Worm (Caenorhabditis elegans) whole organism, L2 larva: ENCODE data around the gene srh-298.
"Not testable (repeated sequence)": the region's sequence is repeated elsewhere in the genome, so short reads cannot be mapped to it uniquely, and the experiment has no call there.

Experiments used
- C34F6.9 ChIP-seq: fragments of 150-350 bp; optimal IDR thresholded peaks from 2 replicates; lab custom pipeline; 2014; ENCODE audit warnings: missing biosample characterization, missing genetic modification characterization
- F13H6.1 ChIP-seq: sonication (generic microtip); optimal IDR thresholded peaks from 2 replicates; lab custom pipeline; 2016; ENCODE audit warnings: missing genetic modification characterization, missing compliant biosample characterization
- R02D3.7 ChIP-seq: fragments of 150-350 bp; optimal IDR thresholded peaks from 2 replicates; lab custom pipeline; 2014; ENCODE audit warnings: missing biosample characterization, missing genetic modification characterization
- Y55F3AM.14 ChIP-seq: fragments of 200-800 bp; sonication (Bioruptor generic); optimal IDR thresholded peaks from 2 replicates; lab custom pipeline; 2018; ENCODE audit warnings: mild to moderate bottlenecking, missing genetic modification characterization, missing compliant biosample characterization
- ZK546.5 ChIP-seq: sonication (generic microtip); optimal IDR thresholded peaks from 2 replicates; lab custom pipeline; 2017; ENCODE audit warnings: missing biosample characterization, missing genetic modification characterization
- alr-1 ChIP-seq: fragments of 150-350 bp; optimal IDR thresholded peaks from 2 replicates; lab custom pipeline; 2014; ENCODE audit warnings: missing biosample characterization, missing genetic modification characterization
- aly-2 ChIP-seq: fragments of 150-350 bp; optimal IDR thresholded peaks from 2 replicates; lab custom pipeline; 2014; ENCODE audit warnings: missing biosample characterization, missing genetic modification characterization
- ama-1 ChIP-seq: fragments of 150-350 bp; optimal IDR thresholded peaks from 2 replicates; lab custom pipeline; 2018; ENCODE audit warnings: inconsistent platforms
- ceh-16 ChIP-seq: fragments of 150-350 bp; optimal IDR thresholded peaks from 2 replicates; lab custom pipeline; 2014; ENCODE audit warnings: missing biosample characterization, missing genetic modification characterization
- ceh-82 ChIP-seq: fragments of 150-350 bp; optimal IDR thresholded peaks from 2 replicates; lab custom pipeline; 2014; ENCODE audit warnings: missing biosample characterization, missing genetic modification characterization
- crh-2 ChIP-seq: sonication (generic microtip); optimal IDR thresholded peaks from 2 replicates; lab custom pipeline; 2017; ENCODE audit warnings: missing biosample characterization, missing genetic modification characterization
- dmd-4 ChIP-seq: sonication (generic microtip); optimal IDR thresholded peaks from 2 replicates; lab custom pipeline; 2017; ENCODE audit warnings: missing biosample characterization, missing genetic modification characterization
- egl-27 ChIP-seq: sonication (generic microtip); optimal IDR thresholded peaks from 3 replicates; lab custom pipeline; 2017; ENCODE audit warnings: missing biosample characterization, missing genetic modification reagents, missing genetic modification characterization
- elt-1 ChIP-seq: fragments of 150-350 bp; optimal IDR thresholded peaks from 2 replicates; lab custom pipeline; 2014; ENCODE audit warnings: missing biosample characterization, missing genetic modification characterization
- elt-3 ChIP-seq: sonication (generic microtip); optimal IDR thresholded peaks from 2 replicates; lab custom pipeline; 2017; ENCODE audit warnings: missing biosample characterization, missing genetic modification characterization
- lin-11 ChIP-seq: fragments of 150-350 bp; sonication (generic microtip); optimal IDR thresholded peaks from 2 replicates; lab custom pipeline; 2014; ENCODE audit warnings: missing biosample characterization, missing genetic modification characterization, inconsistent platforms, mixed read lengths
- lin-13 ChIP-seq: fragments of 150-350 bp; optimal IDR thresholded peaks from 2 replicates; lab custom pipeline; 2014; ENCODE audit warnings: missing biosample characterization, missing genetic modification reagents, missing genetic modification characterization
- lin-39 ChIP-seq: fragments of 150-350 bp; optimal IDR thresholded peaks from 2 replicates; lab custom pipeline; 2014; ENCODE audit warnings: missing biosample characterization, missing genetic modification reagents, missing genetic modification characterization
- mdl-1 ChIP-seq, 2 experiments: fragments of 150-350 bp in 1 of 2; sonication (generic microtip) in 1 of 2; optimal IDR thresholded peaks; 2 replicates each; lab custom pipeline; 2017; ENCODE audit warnings: missing biosample characterization in 2 of 2, missing genetic modification characterization in 2 of 2
- nhr-12 ChIP-seq: fragments of 150-350 bp; optimal IDR thresholded peaks from 2 replicates; lab custom pipeline; 2014; ENCODE audit warnings: missing biosample characterization, missing genetic modification characterization
- nhr-129 ChIP-seq: fragments of 150-350 bp; optimal IDR thresholded peaks from 2 replicates; lab custom pipeline; 2014; ENCODE audit warnings: missing biosample characterization, missing genetic modification characterization
- nhr-21 ChIP-seq: fragments of 150-350 bp; optimal IDR thresholded peaks from 2 replicates; lab custom pipeline; 2014; ENCODE audit warnings: missing biosample characterization, missing genetic modification characterization
- nhr-25 ChIP-seq: fragments of 150-350 bp; sonication (generic microtip); optimal IDR thresholded peaks from 3 replicates; lab custom pipeline; 2014; ENCODE audit warnings: missing biosample characterization, missing genetic modification characterization
- nhr-77 ChIP-seq: fragments of 150-350 bp; optimal IDR thresholded peaks from 2 replicates; lab custom pipeline; 2014; ENCODE audit warnings: missing biosample characterization, missing genetic modification characterization
- sma-3 ChIP-seq: sonication (generic microtip); optimal IDR thresholded peaks from 2 replicates; lab custom pipeline; 2016; ENCODE audit warnings: missing genetic modification reagents, missing genetic modification characterization, missing compliant biosample characterization
- snpc-4 ChIP-seq: fragments of 150-350 bp; optimal IDR thresholded peaks from 2 replicates; lab custom pipeline; 2014; ENCODE audit warnings: missing biosample characterization, missing genetic modification characterization
- unc-39 ChIP-seq: fragments of 150-350 bp; optimal IDR thresholded peaks from 2 replicates; lab custom pipeline; 2014; ENCODE audit warnings: missing biosample characterization, missing genetic modification characterization
- unc-55 ChIP-seq: fragments of 150-350 bp; sonication (generic microtip); optimal IDR thresholded peaks from 3 replicates; lab custom pipeline; 2014; ENCODE audit warnings: missing biosample characterization, missing genetic modification reagents, missing genetic modification characterization
- unc-62 ChIP-seq: fragments of 150-350 bp; optimal IDR thresholded peaks from 2 replicates; lab custom pipeline; 2014; ENCODE audit warnings: missing biosample characterization, missing genetic modification reagents, missing genetic modification characterization
- zag-1 ChIP-seq: fragments of 150-350 bp; optimal IDR thresholded peaks from 2 replicates; lab custom pipeline; 2014; ENCODE audit warnings: missing biosample characterization, missing genetic modification characterization
- ztf-1 ChIP-seq: fragments of 200-800 bp; sonication (Bioruptor generic); conservative IDR thresholded peaks from 2 replicates; pipeline ENCODE4 v1.3.6; 2022; ENCODE audit warnings: missing genetic modification characterization, missing compliant biosample characterization
- ztf-11 ChIP-seq: sonication (generic microtip); optimal IDR thresholded peaks from 2 replicates; lab custom pipeline; 2017; ENCODE audit warnings: missing biosample characterization, missing genetic modification characterization
- ztf-4 ChIP-seq: fragments of 150-350 bp; optimal IDR thresholded peaks from 2 replicates; lab custom pipeline; 2014; ENCODE audit warnings: missing biosample characterization, missing genetic modification characterization

srh-298 gene

ce11 chrV:17859065-17859464 lies 40.4 kb downstream of the srh-298 start:
- TF ChIP-seq zag-1 (tag; lab: Kevin White, UChicago) (no peak), elt-3 (tag; lab: Kevin White, UChicago) (no peak), R02D3.7 (tag; lab: Kevin White, UChicago) (no peak), elt-1 (tag; lab: Kevin White, UChicago) (no peak), unc-39 (no peak), F13H6.1 (no peak), nhr-77 (tag; lab: Kevin White, UChicago) (no peak), sma-3 (no peak), ztf-1 (no peak), nhr-25 (tag; lab: Kevin White, UChicago) (no peak), nhr-21 (no peak), ama-1 (no peak), aly-2 (tag; lab: Kevin White, UChicago) (no peak), ztf-11 (tag; lab: Kevin White, UChicago) (no peak), snpc-4 (tag; lab: Kevin White, UChicago) (no peak), ZK546.5 (tag; lab: Kevin White, UChicago) (no peak), ceh-16 (no peak), Y55F3AM.14 (no peak), dmd-4 (tag; lab: Kevin White, UChicago) (no peak)

- TF ChIP-seq nhr-12 (tag; lab: Kevin White, UChicago) (no peak), dmd-4 (tag; lab: Kevin White, UChicago) (no peak), crh-2 (tag; lab: Kevin White, UChicago) (no peak), ztf-1 (no peak), lin-11 (tag; lab: Kevin White, UChicago) (no peak), egl-27 (tag; lab: Kevin White, UChicago) (no peak), C34F6.9 (tag; lab: Kevin White, UChicago) (no peak), ztf-4 (tag; lab: Kevin White, UChicago) (no peak), elt-3 (tag; lab: Kevin White, UChicago) (no peak), nhr-77 (tag; lab: Kevin White, UChicago) (no peak), nhr-21 (no peak), mdl-1 (tag; optimal IDR thresholded peaks at IDR 0.05; lab: Kevin White, UChicago) (no peak), ceh-82 (tag; lab: Kevin White, UChicago) (no peak), nhr-25 (tag; lab: Kevin White, UChicago) (no peak), aly-2 (tag; lab: Kevin White, UChicago) (no peak), unc-62 (no peak), nhr-129 (no peak)
These were observed 40.9 kb downstream of the srh-298 start for ce11 chrV:17859519-17859918.

ce11 chrV:17865309-17865708 lies 46.6 kb downstream of the srh-298 start, which contains the start of gene Y59A8A.8:
TSS of gene Y59A8A.8 (plus strand) at chrV:17865609.
- not testable (repeated sequence) for TF ChIP-seq R02D3.7 (tag; lab: Kevin White, UChicago); nhr-129; dmd-4 (tag; lab: Kevin White, UChicago)

- TF ChIP-seq lin-39 (tag; lab: Kevin White, UChicago) (no peak), mdl-1 (tag; optimal IDR thresholded peaks at IDR 0.05; lab: Kevin White, UChicago) (no peak), unc-55 (GFP tag; lab: Kevin White, UChicago) (peak; percentile 31), alr-1 (tag; lab: Kevin White, UChicago) (no peak), lin-13 (GFP tag; lab: Kevin White, UChicago) (peak; percentile 4)
These were observed 51.9 kb downstream of the srh-298 start, which contains the start of gene csn-1 for ce11 chrV:17870569-17870968. TSS of gene csn-1 (minus strand) at chrV:17870651.
